Worm (Caenorhabditis elegans) whole organism, L4 larva: Measurements from ENCODE around the gene bath-26.

Source experiments
- F10B5.3 ChIP-seq: sonication (generic microtip); optimal IDR thresholded peaks from 2 replicates; lab custom pipeline; 2016; ENCODE audit warnings: mild to moderate bottlenecking, missing genetic modification characterization, missing compliant biosample characterization
- F26F4.8 ChIP-seq: fragments of 200-800 bp; sonication (Bioruptor generic); conservative IDR thresholded peaks from 2 replicates; pipeline ENCODE4 v1.3.6; 2022; ENCODE audit warnings: missing genetic modification characterization, missing compliant biosample characterization
- T26A8.4 ChIP-seq: fragments of 200-800 bp; sonication (Bioruptor generic); IDR thresholded peaks from 2 replicates; pipeline ENCODE4 v1.3.6; 2022; ENCODE audit warnings: missing genetic modification characterization, missing compliant biosample characterization
- aha-1 ChIP-seq: fragments of 150-350 bp; peaks from one replicate; lab custom pipeline; 2014; ENCODE audit warnings: missing biosample characterization, missing genetic modification characterization
- aly-2 ChIP-seq: sonication (generic microtip); optimal IDR thresholded peaks from 2 replicates; lab custom pipeline; 2018; ENCODE audit warnings: missing biosample characterization, missing genetic modification characterization
- attf-4 ChIP-seq: sonication (generic microtip); optimal IDR thresholded peaks from 3 replicates; lab custom pipeline; 2017; ENCODE audit warnings: missing biosample characterization, missing genetic modification characterization
- ceh-44 ChIP-seq: fragments of 200-800 bp; sonication (Bioruptor generic); IDR thresholded peaks from 2 replicates; pipeline ENCODE4 v1.3.6; 2022; ENCODE audit warnings: missing genetic modification reagents, missing genetic modification characterization, missing compliant biosample characterization
- ces-1 ChIP-seq: fragments of 150-350 bp; sonication (generic microtip); optimal IDR thresholded peaks from 4 replicates; lab custom pipeline; 2014; ENCODE audit warnings: missing biosample characterization, missing genetic modification reagents, missing genetic modification characterization
- ctbp-1 ChIP-seq: fragments of 200-800 bp; sonication (Bioruptor generic); IDR thresholded peaks from 2 replicates; pipeline ENCODE4 v1.3.6; 2022; ENCODE audit warnings: missing genetic modification reagents, missing genetic modification characterization, missing compliant biosample characterization
- daf-16 ChIP-seq, 3 experiments: sonication (generic microtip); optimal IDR thresholded peaks; 2 replicates each; lab custom pipeline; 2016 to 2017; ENCODE audit warnings: missing genetic modification characterization in 3 of 3, missing genetic modification reagents in 3 of 3, mild to moderate bottlenecking in 2 of 3, missing compliant biosample characterization in 2 of 3, missing biosample characterization in 1 of 3, moderate library complexity in 1 of 3
- daf-8 ChIP-seq: fragments of 200-800 bp; sonication (Bioruptor generic); IDR thresholded peaks from 2 replicates; pipeline ENCODE4 v1.3.6; 2022; ENCODE audit warnings: missing genetic modification characterization, missing compliant biosample characterization
- dmd-9 ChIP-seq: fragments of 200-800 bp; sonication (Bioruptor generic); IDR thresholded peaks from 2 replicates; pipeline ENCODE4 v1.3.6; 2022; ENCODE audit warnings: missing genetic modification reagents, missing genetic modification characterization, missing compliant biosample characterization
- dpl-1 ChIP-seq: fragments of 150-350 bp; optimal IDR thresholded peaks from 2 replicates; lab custom pipeline; 2014; ENCODE audit warnings: missing biosample characterization, missing genetic modification reagents, missing genetic modification characterization
- duxl-1 ChIP-seq: sonication (generic microtip); optimal IDR thresholded peaks from 2 replicates; lab custom pipeline; 2016; ENCODE audit warnings: mild to moderate bottlenecking, missing genetic modification characterization, moderate library complexity, missing compliant biosample characterization; ENCODE audit not compliant: poor library complexity
- dve-1 ChIP-seq: sonication (generic microtip); optimal IDR thresholded peaks from 2 replicates; lab custom pipeline; 2017; ENCODE audit warnings: antibody characterized with exemption, mild to moderate bottlenecking, missing genetic modification characterization, missing compliant biosample characterization; ENCODE audit not compliant: insufficient read depth
- egl-27 ChIP-seq: sonication (generic microtip); optimal IDR thresholded peaks from 3 replicates; lab custom pipeline; 2017; ENCODE audit warnings: missing biosample characterization, missing genetic modification reagents, missing genetic modification characterization
- egl-43 ChIP-seq: fragments of 200-800 bp; sonication (Bioruptor generic); IDR thresholded peaks from 2 replicates; pipeline ENCODE4 v1.3.6; 2022; ENCODE audit warnings: missing genetic modification reagents, missing genetic modification characterization, missing compliant biosample characterization
- gei-8 ChIP-seq: fragments of 200-800 bp; sonication (Bioruptor generic); optimal IDR thresholded peaks from 2 replicates; lab custom pipeline; 2018; ENCODE audit warnings: mild to moderate bottlenecking, missing genetic modification characterization, missing compliant biosample characterization
- hmg-1.1 ChIP-seq: fragments of 200-800 bp; sonication (Bioruptor generic); IDR thresholded peaks from 2 replicates; pipeline ENCODE4 v1.3.6; 2022; ENCODE audit warnings: missing genetic modification reagents, missing genetic modification characterization, missing compliant biosample characterization
- lin-29 ChIP-seq: fragments of 200-800 bp; sonication (Bioruptor generic); IDR thresholded peaks from 2 replicates; pipeline ENCODE4 v1.3.6; 2022; ENCODE audit warnings: missing genetic modification reagents, missing genetic modification characterization, missing compliant biosample characterization
- lin-38 ChIP-seq: fragments of 200-800 bp; sonication (Bioruptor generic); IDR thresholded peaks from 2 replicates; pipeline ENCODE4 v1.3.6; 2022; ENCODE audit warnings: missing genetic modification reagents, missing genetic modification characterization, missing compliant biosample characterization
- mes-2 ChIP-seq: sonication (generic microtip); optimal IDR thresholded peaks from 2 replicates; lab custom pipeline; 2016; ENCODE audit warnings: missing genotype, mild to moderate bottlenecking, missing genetic modification characterization, missing compliant biosample characterization; ENCODE audit not compliant: poor library complexity, severe bottlenecking
- mxl-3 ChIP-seq: fragments of 200-800 bp; sonication (Bioruptor generic); optimal IDR thresholded peaks from 2 replicates; lab custom pipeline; 2018; ENCODE audit warnings: mild to moderate bottlenecking, missing genetic modification characterization, missing compliant biosample characterization
- nhr-10 ChIP-seq: fragments of 150-350 bp; optimal IDR thresholded peaks from 2 replicates; lab custom pipeline; 2014; ENCODE audit warnings: missing biosample characterization, missing genetic modification characterization
- nhr-28 ChIP-seq: fragments of 150-350 bp; optimal IDR thresholded peaks from 2 replicates; lab custom pipeline; 2014; ENCODE audit warnings: missing biosample characterization, missing genetic modification characterization
- nhr-6 ChIP-seq: fragments of 150-350 bp; optimal IDR thresholded peaks from 2 replicates; lab custom pipeline; 2014; ENCODE audit warnings: missing biosample characterization, missing genetic modification characterization
- pha-4 ChIP-seq, 2 experiments: fragments of 150-350 bp in 1 of 2; fragments of 200-800 bp in 1 of 2; sonication (Bioruptor generic) in 1 of 2; IDR thresholded peaks in 1 of 2; optimal IDR thresholded peaks in 1 of 2; 2 replicates each; pipeline versions ENCODE4 v1.3.6 to Lab custom; 2014 to 2022; ENCODE audit warnings: missing genetic modification characterization in 2 of 2, missing genetic modification reagents in 2 of 2, missing biosample characterization in 1 of 2, missing compliant biosample characterization in 1 of 2
- pqm-1 ChIP-seq: sonication (generic microtip); optimal IDR thresholded peaks from 2 replicates; lab custom pipeline; 2017; ENCODE audit warnings: missing biosample characterization, missing genetic modification characterization
- saeg-2 ChIP-seq: fragments of 200-800 bp; sonication (Bioruptor generic); IDR thresholded peaks from 2 replicates; pipeline ENCODE4 v1.3.6; 2022; ENCODE audit warnings: missing genetic modification reagents, missing genetic modification characterization, missing compliant biosample characterization
- snpc-1.2 ChIP-seq: fragments of 200-800 bp; sonication (Bioruptor generic); IDR thresholded peaks from 2 replicates; pipeline ENCODE4 v1.3.6; 2022; ENCODE audit warnings: missing genetic modification reagents, missing genetic modification characterization, missing compliant biosample characterization
- snpc-4 ChIP-seq: fragments of 150-350 bp; optimal IDR thresholded peaks from 2 replicates; lab custom pipeline; 2014; ENCODE audit warnings: missing biosample characterization, missing genetic modification characterization
- tra-1 ChIP-seq: fragments of 200-800 bp; sonication (Bioruptor generic); IDR thresholded peaks from 2 replicates; pipeline ENCODE4 v1.3.6; 2022; ENCODE audit warnings: missing genetic modification reagents, missing genetic modification characterization, missing compliant biosample characterization
- unc-130 ChIP-seq: sonication (generic microtip); optimal IDR thresholded peaks from 2 replicates; lab custom pipeline; 2016; ENCODE audit warnings: missing genetic modification reagents, missing genetic modification characterization, missing compliant biosample characterization
- unc-39 ChIP-seq: sonication (generic microtip); optimal IDR thresholded peaks from 2 replicates; lab custom pipeline; 2017; ENCODE audit warnings: missing biosample characterization, missing genetic modification characterization
- unc-62 ChIP-seq, 3 experiments: fragments of 150-350 bp in 1 of 3; sonication (generic microtip); optimal IDR thresholded peaks in 2 of 3; peaks in 1 of 3; 1 replicate in 1 of 3; 2 replicates in 2 of 3; lab custom pipeline; 2014 to 2017; ENCODE audit warnings: missing biosample characterization in 3 of 3, missing genetic modification characterization in 3 of 3, missing genetic modification reagents in 3 of 3, missing genotype in 1 of 3
- zip-11 ChIP-seq: fragments of 200-800 bp; sonication (Bioruptor generic); IDR thresholded peaks from 2 replicates; pipeline ENCODE4 v1.3.6; 2022; ENCODE audit warnings: missing genetic modification characterization, missing compliant biosample characterization

The bath-26 gene

ce11 chrII:1621795-1622194, 21.2 kb upstream of the bath-26 start:
- TF ChIP-seq zip-11 (GFP tag; lab: Robert Waterston, UW) (no peak), unc-62 (GFP tag; optimal IDR thresholded peaks at IDR 0.05 in 1 of 2; lab: Kevin White, UChicago) (peak in 1 of 2 experiments; percentile 71), unc-62 (tag; optimal IDR thresholded peaks at IDR 0.05; lab: Kevin White, UChicago) (no peak), nhr-28 (peak; percentile 45), pqm-1 (tag; lab: Kevin White, UChicago) (peak; percentile 95), daf-8 (GFP tag; lab: Robert Waterston, UW) (no peak), mxl-3 (GFP tag; lab: Kevin White, UChicago) (peak; percentile 15), snpc-4 (tag; lab: Kevin White, UChicago) (no peak), dpl-1 (no peak)

DNA sequence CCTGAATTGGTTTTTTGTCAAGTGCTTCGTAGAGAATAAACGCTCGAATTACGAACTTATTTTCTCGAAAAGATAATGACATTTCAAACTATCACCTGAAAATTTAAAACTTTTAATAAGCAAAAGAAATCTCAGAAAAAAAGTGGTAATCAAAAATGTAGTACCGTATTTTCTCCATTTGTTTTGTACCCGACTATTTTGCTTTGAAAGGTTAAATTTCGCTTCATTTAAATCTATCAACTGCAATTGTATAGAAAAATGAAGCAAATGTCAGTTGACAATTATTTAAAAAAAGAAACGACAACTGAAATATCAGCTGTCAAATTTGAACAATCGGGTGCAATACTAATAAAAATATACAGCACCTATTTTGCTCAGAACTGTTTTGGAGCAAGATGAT, 20.6 kb upstream of the bath-26 start, which contains the start of gene fbxa-158:
Gene fbxa-158, minus strand, starts transcription at position 101 of the 400 bp plus-strand sequence.
- TF ChIP-seq daf-8 (GFP tag; lab: Robert Waterston, UW) (no peak), nhr-6 (no peak), snpc-1.2 (GFP tag; lab: Robert Waterston, UW) (no peak), F10B5.3 (tag; lab: Kevin White, UChicago) (no peak), egl-27 (tag; lab: Kevin White, UChicago) (no peak), mes-2 (tag; lab: Kevin White, UChicago) (no peak), lin-38 (no peak), T26A8.4 (GFP tag; lab: Robert Waterston, UW) (no peak)
- TF ChIP-seq, all 104 proteins: peak for 0

DNA sequence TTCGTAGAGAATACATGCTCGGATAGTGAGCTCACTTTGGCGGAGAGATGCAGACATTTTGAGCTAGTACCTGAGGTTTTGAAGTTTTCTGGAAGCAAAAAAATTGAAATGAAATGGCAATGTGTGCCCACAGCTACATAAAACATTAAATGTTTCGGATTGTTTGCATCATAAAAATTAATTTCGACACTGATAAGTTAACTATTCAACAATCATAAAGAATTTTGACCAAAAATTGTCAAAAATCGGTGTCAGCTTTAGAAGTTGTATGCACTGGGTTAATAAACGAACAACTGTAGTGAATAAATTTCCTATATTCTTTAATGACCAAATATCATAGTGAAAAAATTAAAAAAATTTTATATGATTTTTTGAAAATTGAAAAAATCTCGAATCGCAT, 18.4 kb upstream of the bath-26 start, which contains the start of gene fbxa-166:
Gene fbxa-166, minus strand, starts transcription at position 101 of the 400 bp plus-strand sequence.
- TF ChIP-seq aha-1 (peak; percentile 45), attf-4 (no peak)

DNA sequence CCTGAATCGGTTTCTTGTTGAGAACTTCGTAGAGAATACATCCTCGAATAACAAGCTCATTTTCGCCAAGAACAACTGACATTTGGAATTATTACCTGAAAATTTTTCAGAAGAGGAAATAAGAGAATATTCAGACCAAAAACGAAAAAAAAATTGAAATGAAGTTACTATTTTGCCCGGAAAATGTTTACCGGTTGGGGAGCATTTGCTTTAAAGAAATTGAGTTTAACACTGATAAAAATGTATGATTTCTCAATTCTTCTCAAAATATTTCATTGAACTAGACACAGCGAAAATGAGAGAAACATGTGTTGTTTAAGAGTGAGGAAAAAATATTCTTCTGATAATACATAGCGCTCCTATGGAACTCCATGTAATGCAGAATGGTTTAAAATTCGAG, 15.8 kb upstream of the bath-26 start, which contains the start of gene fbxa-165:
Gene fbxa-165, minus strand, starts transcription at position 101 of the 400 bp plus-strand sequence.
- TF ChIP-seq attf-4, result no peak
- TF ChIP-seq hmg-1.1 (GFP tag; lab: Robert Waterston, UW), result no peak
- no peak for TF ChIP-seq saeg-2
- TF ChIP-seq lin-29 (GFP tag; lab: Robert Waterston, UW), result no peak
- no peak for TF ChIP-seq unc-39 (tag; lab: Kevin White, UChicago)
- TF ChIP-seq unc-62 (GFP tag; optimal IDR thresholded peaks at IDR 0.05 in 1 of 2; lab: Kevin White, UChicago), result peak in 1 of 2 experiments; percentile 36
- TF ChIP-seq unc-62 (tag; optimal IDR thresholded peaks at IDR 0.05; lab: Kevin White, UChicago), result no peak

DNA sequence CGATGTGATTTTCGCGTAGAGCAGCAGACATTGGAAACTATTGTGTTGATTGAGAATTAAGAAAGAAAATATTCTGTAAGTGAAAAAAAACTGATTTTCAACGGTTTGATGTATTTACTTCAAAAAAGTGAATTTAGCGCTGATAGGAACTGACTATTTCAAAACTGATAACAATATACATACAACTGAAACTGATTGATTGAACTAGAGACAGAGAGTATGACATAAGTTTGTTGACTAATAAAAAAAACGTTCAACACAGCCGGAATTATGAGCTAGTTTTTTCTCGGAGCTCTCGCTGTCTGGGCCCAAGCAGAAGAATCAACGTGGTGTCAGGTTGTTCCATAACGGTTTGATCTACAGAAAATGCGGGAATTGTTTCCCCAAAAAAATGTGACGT, 13.4 kb upstream of the bath-26 start, which contains the start of gene fbxa-164:
Gene fbxa-164, minus strand, starts transcription at position 101 of the 400 bp plus-strand sequence.
- no peak for TF ChIP-seq nhr-10 (tag; lab: Kevin White, UChicago)
- TF ChIP-seq duxl-1, result no peak
- TF ChIP-seq daf-16 (GFP tag; optimal IDR thresholded peaks at IDR 0.05; lab: Kevin White, UChicago), result no peak
- TF ChIP-seq daf-16 (tag; optimal IDR thresholded peaks at IDR 0.05; lab: Kevin White, UChicago), result peak; percentile 73
- no peak for TF ChIP-seq gei-8 (GFP tag; lab: Kevin White, UChicago)
- TF ChIP-seq ces-1 (GFP tag; lab: Kevin White, UChicago), result no peak
- no peak for TF ChIP-seq dmd-9
- no peak for TF ChIP-seq pha-4 (GFP tag; IDR thresholded peaks at IDR 0.05; lab: Robert Waterston, UW)
- no peak for TF ChIP-seq pha-4 (tag; optimal IDR thresholded peaks at IDR 0.05; lab: Kevin White, UChicago)
- TF ChIP-seq F26F4.8 (GFP tag; lab: Robert Waterston, UW), result no peak
- TF ChIP-seq nhr-28, result peak; percentile 13
- no peak for TF ChIP-seq egl-43
- TF ChIP-seq, all 104 proteins: peak for 2

DNA sequence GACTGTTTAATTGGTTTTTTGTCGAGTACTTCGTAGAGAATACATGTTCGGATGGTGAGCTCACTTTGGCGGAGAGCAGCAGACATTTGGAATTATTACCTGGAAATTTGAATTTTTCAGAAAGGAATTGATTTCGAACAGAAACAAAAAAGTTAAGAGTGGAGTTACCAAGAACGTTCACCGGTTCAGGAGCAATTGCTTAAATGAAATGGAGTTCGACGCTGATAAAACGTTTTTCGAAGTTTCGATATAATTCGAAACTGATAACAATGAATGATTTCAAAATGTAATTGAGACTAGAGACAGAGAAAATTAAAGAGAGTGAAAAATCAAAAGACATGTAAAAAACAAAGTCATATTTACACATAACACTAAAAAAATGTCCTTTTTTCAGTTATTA, 10.1 kb upstream of the bath-26 start, which contains the start of gene fbxa-163:
Gene fbxa-163, minus strand, starts transcription at position 101 of the 400 bp plus-strand sequence.
- TF ChIP-seq ctbp-1 (GFP tag; lab: Robert Waterston, UW), result no peak
- TF ChIP-seq aly-2 (tag; lab: Kevin White, UChicago), result no peak
- peak in 1 of 2 experiments; percentile 28 for TF ChIP-seq unc-62 (GFP tag; optimal IDR thresholded peaks at IDR 0.05 in 1 of 2; lab: Kevin White, UChicago)
- no peak for TF ChIP-seq unc-62 (tag; optimal IDR thresholded peaks at IDR 0.05; lab: Kevin White, UChicago)
- peak; percentile 13 for TF ChIP-seq nhr-28
- no peak for TF ChIP-seq daf-16 (GFP tag; optimal IDR thresholded peaks at IDR 0.05; lab: Kevin White, UChicago)
- peak; percentile 19 for TF ChIP-seq daf-16 (tag; optimal IDR thresholded peaks at IDR 0.05; lab: Kevin White, UChicago)
- TF ChIP-seq dve-1 (tag; lab: Kevin White, UChicago), result no peak
- TF ChIP-seq unc-130, result no peak
- TF ChIP-seq pqm-1 (tag; lab: Kevin White, UChicago), result peak; percentile 41
- TF ChIP-seq F10B5.3 (tag; lab: Kevin White, UChicago), result no peak
- TF ChIP-seq zip-11 (GFP tag; lab: Robert Waterston, UW), result no peak
- no peak for TF ChIP-seq tra-1 (GFP tag; lab: Robert Waterston, UW)
- no peak for TF ChIP-seq ceh-44 (GFP tag; lab: Robert Waterston, UW)
